Worm (Caenorhabditis elegans) whole organism, early embryonic: Measurements from ENCODE around the gene cat-1.

ENCODE experiments used
- ama-1 ChIP-seq: fragments of 150-350 bp; optimal IDR thresholded peaks from 2 replicates; lab custom pipeline; 2014
- hmbx-1 ChIP-seq: sonication (generic microtip); optimal IDR thresholded peaks from 2 replicates; lab custom pipeline; 2016; ENCODE audit warnings: mild to moderate bottlenecking, missing genetic modification characterization, missing compliant biosample characterization
- hnd-1 ChIP-seq: sonication (generic microtip); optimal IDR thresholded peaks from 2 replicates; lab custom pipeline; 2016; ENCODE audit warnings: missing genetic modification characterization, missing compliant biosample characterization

DNA sequence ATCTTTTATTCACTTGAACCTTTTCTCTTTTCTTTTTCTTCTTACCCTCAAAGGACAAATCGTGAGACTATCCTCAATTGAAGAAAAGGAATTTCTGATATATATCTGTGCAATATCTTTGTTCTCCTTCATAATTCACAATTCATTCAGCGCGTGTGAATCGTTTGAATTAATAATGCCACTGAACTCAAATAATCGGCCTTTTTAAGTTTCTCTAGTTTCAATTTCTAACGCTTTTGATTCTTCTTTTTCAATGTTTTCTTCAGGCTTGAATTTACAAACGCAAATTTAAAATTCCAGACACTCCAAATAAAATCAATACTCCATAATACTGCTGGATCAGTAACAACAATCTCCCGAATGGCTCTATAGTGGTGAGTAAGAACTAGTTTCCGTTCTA is 47.0 kb downstream of the cat-1 start, which contains the start of gene egl-13:
- TF ChIP-seq hnd-1 (tag; lab: Kevin White, UChicago): no peak
- no peak for TF ChIP-seq ama-1
- TF ChIP-seq hmbx-1 (tag; lab: Kevin White, UChicago): no peak
